Worm (Caenorhabditis elegans): ENCODE results near the gene T04F8.7.
"Not testable (repeated sequence)": the region's sequence is repeated elsewhere in the genome, so short reads cannot be mapped to it uniquely, and the experiment has no call there.

The T04F8.7 gene

ce11 chrX:11645517-11645916 lies 35.3 kb downstream of the T04F8.7 start:
- no peak for TF ChIP-seq unc-62 (GFP tag; optimal IDR thresholded peaks at IDR 0.05)

ce11 chrX:11643767-11644235 lies 37.0 kb downstream of the T04F8.7 start, which contains the start of gene sto-4:
Gene sto-4, plus strand, starts transcription at chrX:11644126.
- not testable (repeated sequence) for TF ChIP-seq unc-62 (GFP tag; optimal IDR thresholded peaks at IDR 0.05)

ce11 chrX:11641562-11641961 lies 39.2 kb downstream of the T04F8.7 start:
- TF ChIP-seq unc-62 (GFP tag; optimal IDR thresholded peaks at IDR 0.05): no peak

ce11 chrX:11640463-11640995 lies 40.3 kb downstream of the T04F8.7 start:
- no peak for TF ChIP-seq unc-62 (GFP tag; optimal IDR thresholded peaks at IDR 0.05)

ce11 chrX:11638987-11639386 lies 41.8 kb downstream of the T04F8.7 start:
- TF ChIP-seq unc-62 (GFP tag; optimal IDR thresholded peaks at IDR 0.05): no peak

- TF ChIP-seq unc-62 (GFP tag; optimal IDR thresholded peaks at IDR 0.05): no peak
These were observed 43.1 kb downstream of the T04F8.7 start for ce11 chrX:11637721-11638120.

ce11 chrX:11633278-11633677 lies 47.5 kb downstream of the T04F8.7 start:
- no peak for TF ChIP-seq unc-62 (GFP tag; optimal IDR thresholded peaks at IDR 0.05)

ce11 chrX:11632107-11632506 lies 48.7 kb downstream of the T04F8.7 start, which contains the start of gene sto-6:
Gene sto-6, plus strand, starts transcription at chrX:11632407.
- no peak for TF ChIP-seq unc-62 (GFP tag; optimal IDR thresholded peaks at IDR 0.05)

- TF ChIP-seq unc-62 (GFP tag; optimal IDR thresholded peaks at IDR 0.05): no peak
These were observed 50.3 kb downstream of the T04F8.7 start for ce11 chrX:11630499-11630898.

ce11 chrX:11628580-11628979 lies 52.2 kb downstream of the T04F8.7 start, which contains the start of gene spp-30:
Gene spp-30, minus strand, starts transcription at chrX:11628680.
- no peak for TF ChIP-seq unc-62 (GFP tag; optimal IDR thresholded peaks at IDR 0.05)
